Worm (Caenorhabditis elegans): ENCODE data around the gene msp-63.
A peak's percentile ranks its signal among the peaks of the same experiment; 100 is the strongest.

The msp-63 gene

ce11 chrII:5797348-5797977 is at the start of gene msp-63, which contains the start of gene msp-142:
msp-63 (minus strand) TSS chrII:5797448.
msp-142 (plus strand) TSS chrII:5797927.
- TF ChIP-seq ztf-23 (GFP tag; IDR thresholded peaks at IDR 0.05) (no peak), flt-1 (GFP tag; IDR thresholded peaks at IDR 0.05) (no peak), med-1 (GFP tag; optimal IDR thresholded peaks at IDR 0.05; ENCODE audit: insufficient read depth) (no peak), klf-2 (GFP tag; conservative IDR thresholded peaks at IDR 0.05) (no peak), ztf-29 (GFP tag; IDR thresholded peaks at IDR 0.05) (no peak), T22C8.4 (GFP tag; IDR thresholded peaks at IDR 0.05) (no peak)

- no peak for TF ChIP-seq T22C8.4 (GFP tag; IDR thresholded peaks at IDR 0.05)
- no peak for TF ChIP-seq cog-1 (tag; optimal IDR thresholded peaks at IDR 0.05)
- TF ChIP-seq med-1 (GFP tag; optimal IDR thresholded peaks at IDR 0.05; ENCODE audit: insufficient read depth) = no peak
- TF ChIP-seq ztf-23 (GFP tag; IDR thresholded peaks at IDR 0.05) = no peak
- TF ChIP-seq ref-1 (GFP tag; conservative IDR thresholded peaks at IDR 0.05) = no peak
- TF ChIP-seq ztf-29 (GFP tag; IDR thresholded peaks at IDR 0.05) = no peak
- no peak for TF ChIP-seq tab-1 (GFP tag; IDR thresholded peaks at IDR 0.05)
- no peak for TF ChIP-seq klf-2 (GFP tag; conservative IDR thresholded peaks at IDR 0.05)
Observed at ce11 chrII:5846181-5846580, 48.9 kb upstream of the msp-63 start.

ce11 chrII:5845441-5845840 is 48.2 kb upstream of the msp-63 start, which contains the start of the genes ZK1248.17 and H41C03.3:
ZK1248.17 (minus strand) TSS chrII:5845541.
H41C03.3 (plus strand) TSS chrII:5845777.
- TF ChIP-seq tab-1 (GFP tag; IDR thresholded peaks at IDR 0.05) (no peak), ref-1 (GFP tag; conservative IDR thresholded peaks at IDR 0.05) (no peak), ztf-29 (GFP tag; IDR thresholded peaks at IDR 0.05) (no peak), T22C8.4 (GFP tag; IDR thresholded peaks at IDR 0.05) (no peak), flt-1 (GFP tag; IDR thresholded peaks at IDR 0.05) (no peak), ztf-23 (GFP tag; IDR thresholded peaks at IDR 0.05) (no peak), cog-1 (tag; optimal IDR thresholded peaks at IDR 0.05) (no peak), med-1 (GFP tag; optimal IDR thresholded peaks at IDR 0.05; ENCODE audit: insufficient read depth) (no peak), klf-2 (GFP tag; conservative IDR thresholded peaks at IDR 0.05) (no peak)

ce11 chrII:5844694-5845129 is 47.5 kb upstream of the msp-63 start:
- TF ChIP-seq med-1 (GFP tag; optimal IDR thresholded peaks at IDR 0.05; ENCODE audit: insufficient read depth) (peak; percentile 34), ref-1 (GFP tag; conservative IDR thresholded peaks at IDR 0.05) (no peak), T22C8.4 (GFP tag; IDR thresholded peaks at IDR 0.05) (peak; percentile 74; the same call in 1 of the 2 replicates), klf-2 (GFP tag; conservative IDR thresholded peaks at IDR 0.05) (peak; percentile 53; the same call in 1 of the 2 replicates), ztf-23 (GFP tag; IDR thresholded peaks at IDR 0.05) (peak; percentile 90), cog-1 (tag; optimal IDR thresholded peaks at IDR 0.05) (peak; percentile 99), ztf-29 (GFP tag; IDR thresholded peaks at IDR 0.05) (peak; percentile 83), flt-1 (GFP tag; IDR thresholded peaks at IDR 0.05) (peak; percentile 90), tab-1 (GFP tag; IDR thresholded peaks at IDR 0.05) (peak; percentile 61; the same call in 1 of the 2 replicates)

ce11 chrII:5841866-5842265 is 44.6 kb upstream of the msp-63 start, which contains the start of gene nep-25:
nep-25 (plus strand) TSS chrII:5842240.
- TF ChIP-seq T22C8.4 (GFP tag; IDR thresholded peaks at IDR 0.05) (no peak), klf-2 (GFP tag; conservative IDR thresholded peaks at IDR 0.05) (no peak), tab-1 (GFP tag; IDR thresholded peaks at IDR 0.05) (no peak), med-1 (GFP tag; optimal IDR thresholded peaks at IDR 0.05; ENCODE audit: insufficient read depth) (no peak), ztf-29 (GFP tag; IDR thresholded peaks at IDR 0.05) (no peak), ztf-23 (GFP tag; IDR thresholded peaks at IDR 0.05) (no peak), cog-1 (tag; optimal IDR thresholded peaks at IDR 0.05) (no peak), flt-1 (GFP tag; IDR thresholded peaks at IDR 0.05) (no peak), ref-1 (GFP tag; conservative IDR thresholded peaks at IDR 0.05) (no peak)

- TF ChIP-seq tab-1 (GFP tag; IDR thresholded peaks at IDR 0.05) (no peak), ztf-29 (GFP tag; IDR thresholded peaks at IDR 0.05) (no peak), ref-1 (GFP tag; conservative IDR thresholded peaks at IDR 0.05) (no peak), cog-1 (tag; optimal IDR thresholded peaks at IDR 0.05) (no peak), klf-2 (GFP tag; conservative IDR thresholded peaks at IDR 0.05) (no peak), T22C8.4 (GFP tag; IDR thresholded peaks at IDR 0.05) (no peak), ztf-23 (GFP tag; IDR thresholded peaks at IDR 0.05) (no peak), med-1 (GFP tag; optimal IDR thresholded peaks at IDR 0.05; ENCODE audit: insufficient read depth) (no peak), flt-1 (GFP tag; IDR thresholded peaks at IDR 0.05) (no peak)
Observed at ce11 chrII:5841053-5841547, 43.9 kb upstream of the msp-63 start, which contains the start of gene lec-5. lec-5 (minus strand) TSS chrII:5841103.

ce11 chrII:5839227-5839626 is 42.0 kb upstream of the msp-63 start, which contains the start of gene ZK1248.19:
ZK1248.19 (minus strand) TSS chrII:5839414.
- TF ChIP-seq ref-1 (GFP tag; conservative IDR thresholded peaks at IDR 0.05) = no peak

ce11 chrII:5838453-5838852 is 41.2 kb upstream of the msp-63 start, which contains the start of gene ZK1248.15:
ZK1248.15 (minus strand) TSS chrII:5838553.
- TF ChIP-seq ref-1 (GFP tag; conservative IDR thresholded peaks at IDR 0.05) = no peak

- no peak for TF ChIP-seq ref-1 (GFP tag; conservative IDR thresholded peaks at IDR 0.05)
- no peak for TF ChIP-seq T22C8.4 (GFP tag; IDR thresholded peaks at IDR 0.05)
- TF ChIP-seq tab-1 (GFP tag; IDR thresholded peaks at IDR 0.05) = no peak
- TF ChIP-seq cog-1 (tag; optimal IDR thresholded peaks at IDR 0.05) = peak; percentile 83
- 0 out of 2 replicates have a peak, but pooled peaks have one; percentile 14 for TF ChIP-seq klf-2 (GFP tag; conservative IDR thresholded peaks at IDR 0.05)
- no peak for TF ChIP-seq med-1 (GFP tag; optimal IDR thresholded peaks at IDR 0.05; ENCODE audit: insufficient read depth)
- peak; percentile 79; the same call in 1 of the 2 replicates for TF ChIP-seq ztf-23 (GFP tag; IDR thresholded peaks at IDR 0.05)
Observed at ce11 chrII:5836153-5836719, 39.0 kb upstream of the msp-63 start, which contains the start of gene fzo-1. fzo-1 (minus strand) TSS chrII:5836203.

Measured in whole organism, midembryonic.